Fruit fly (Drosophila melanogaster) whole organism, embryonic: ENCODE results near the gene TTLL1A.

ENCODE experiments used
- Asciz ChIP-seq: fragments of 200-800 bp; sonication (Bioruptor generic); optimal IDR thresholded peaks from 2 replicates; lab custom pipeline; 2017; ENCODE audit warnings: missing biosample characterization, mild to moderate bottlenecking, missing genetic modification characterization, missing genetic modification reagents
- Atf-2 ChIP-seq: fragments of 200-800 bp; sonication (Bioruptor generic); optimal IDR thresholded peaks from 2 replicates; lab custom pipeline; 2016; ENCODE audit warnings: missing biosample characterization, missing genetic modification characterization
- CG10209 ChIP-seq: fragments of 200-800 bp; sonication (Bioruptor generic); optimal IDR thresholded peaks from 3 replicates; lab custom pipeline; 2017; ENCODE audit warnings: missing biosample characterization, mild to moderate bottlenecking, missing genetic modification characterization, missing genetic modification reagents
- CG10979 ChIP-seq: fragments of 200-800 bp; sonication (Bioruptor generic); optimal IDR thresholded peaks from 2 replicates; lab custom pipeline; 2018; ENCODE audit warnings: missing biosample characterization, mild to moderate bottlenecking, missing genetic modification characterization, moderate library complexity
- CG11504 ChIP-seq: fragments of 200-800 bp; sonication (Bioruptor generic); optimal IDR thresholded peaks from 3 replicates; lab custom pipeline; 2019; ENCODE audit warnings: missing biosample characterization, mild to moderate bottlenecking, missing genetic modification characterization, moderate library complexity
- CG12391 ChIP-seq: fragments of 200-800 bp; sonication (Bioruptor generic); optimal IDR thresholded peaks from 3 replicates; lab custom pipeline; 2018; ENCODE audit warnings: missing biosample characterization, mild to moderate bottlenecking, missing genetic modification characterization, moderate library complexity
- CG13123 ChIP-seq: fragments of 200-800 bp; sonication (Bioruptor generic); optimal IDR thresholded peaks from 2 replicates; lab custom pipeline; 2016; ENCODE audit warnings: missing biosample characterization, missing genetic modification characterization
- CG13624 ChIP-seq: fragments of 200-800 bp; sonication (Bioruptor generic); optimal IDR thresholded peaks from 2 replicates; lab custom pipeline; 2016; ENCODE audit warnings: missing biosample characterization, missing genetic modification characterization
- CG14667 ChIP-seq: fragments of 200-800 bp; sonication (Bioruptor generic); IDR thresholded peaks from 2 replicates; pipeline ENCODE4 v1.3.6; 2022; ENCODE audit warnings: missing biosample characterization, missing genetic modification characterization
- CG14860 ChIP-seq: fragments of 200-800 bp; sonication (Bioruptor generic); IDR thresholded peaks from 3 replicates; pipeline ENCODE4 v1.3.6; 2022; ENCODE audit warnings: missing biosample characterization, missing genetic modification characterization; ENCODE audit not compliant: partially characterized antibody
- CG30403 ChIP-seq: fragments of 200-800 bp; sonication (Bioruptor generic); optimal IDR thresholded peaks from 3 replicates; lab custom pipeline; 2016; ENCODE audit warnings: missing biosample characterization, missing genetic modification characterization
- CG32532 ChIP-seq: fragments of 200-800 bp; sonication (Bioruptor generic); IDR thresholded peaks from 2 replicates; pipeline ENCODE4 v1.3.6; 2022; ENCODE audit warnings: missing biosample characterization, missing genetic modification characterization
- CG33557 ChIP-seq: fragments of 200-800 bp; sonication (Bioruptor generic); optimal IDR thresholded peaks from 2 replicates; lab custom pipeline; 2019; ENCODE audit warnings: missing biosample characterization, mild to moderate bottlenecking, missing genetic modification characterization, moderate library complexity
- CG3407 ChIP-seq: fragments of 200-800 bp; sonication (Bioruptor generic); optimal IDR thresholded peaks from 2 replicates; lab custom pipeline; 2018; ENCODE audit warnings: missing biosample characterization, mild to moderate bottlenecking, missing genetic modification characterization
- CG4282 ChIP-seq: fragments of 200-800 bp; sonication (Bioruptor generic); optimal IDR thresholded peaks from 2 replicates; lab custom pipeline; 2016; ENCODE audit warnings: missing biosample characterization, missing genetic modification characterization
- CG6254 ChIP-seq: fragments of 200-800 bp; sonication (Bioruptor generic); optimal IDR thresholded peaks from 3 replicates; lab custom pipeline; 2017; ENCODE audit warnings: mild to moderate bottlenecking, missing biosample characterization, missing genetic modification reagents, missing genetic modification characterization
- CG6854 ChIP-seq: fragments of 200-800 bp; sonication (Bioruptor generic); optimal IDR thresholded peaks from 3 replicates; lab custom pipeline; 2017; ENCODE audit warnings: missing biosample characterization, mild to moderate bottlenecking, missing genetic modification characterization
- CG8478 ChIP-seq: fragments of >200 bp; optimal IDR thresholded peaks from 2 replicates; lab custom pipeline; 2018
- CG9215 ChIP-seq: fragments of 200-800 bp; sonication (Bioruptor generic); IDR thresholded peaks from 2 replicates; pipeline ENCODE4 v1.3.6; 2022; ENCODE audit warnings: missing biosample characterization, missing genetic modification characterization
- HLHmδ ChIP-seq: fragments of 200-800 bp; sonication (Bioruptor generic); optimal IDR thresholded peaks from 2 replicates; lab custom pipeline; 2018; ENCODE audit warnings: missing biosample characterization, mild to moderate bottlenecking, missing genetic modification characterization, moderate library complexity
- Jarid2 ChIP-seq: fragments of 200-800 bp; sonication (Bioruptor generic); optimal IDR thresholded peaks from 3 replicates; lab custom pipeline; 2017; ENCODE audit warnings: mild to moderate bottlenecking, missing biosample characterization, missing genetic modification reagents, missing genetic modification characterization
- Mrtf ChIP-seq: fragments of 200-800 bp; sonication (Bioruptor generic); IDR thresholded peaks from 3 replicates; pipeline ENCODE4 v1.3.6; 2022; ENCODE audit warnings: missing biosample characterization, missing genetic modification characterization
- NC2β ChIP-seq: fragments of 200-800 bp; sonication (Bioruptor generic); optimal IDR thresholded peaks from 2 replicates; lab custom pipeline; 2016; ENCODE audit warnings: missing biosample characterization, missing genetic modification characterization
- Sox100B ChIP-seq: fragments of 200-800 bp; sonication (Bioruptor generic); optimal IDR thresholded peaks from 3 replicates; lab custom pipeline; 2018; ENCODE audit warnings: missing biosample characterization, mild to moderate bottlenecking, missing genetic modification characterization
- amos ChIP-seq: fragments of 200-800 bp; sonication (Bioruptor generic); IDR thresholded peaks from 2 replicates; pipeline ENCODE4 v1.3.6; 2022; ENCODE audit warnings: missing biosample characterization, missing genetic modification characterization; ENCODE audit not compliant: partially characterized antibody
- ash1 ChIP-seq: fragments of 200-800 bp; sonication (Bioruptor generic); optimal IDR thresholded peaks from 2 replicates; lab custom pipeline; 2018; ENCODE audit warnings: missing biosample characterization, mild to moderate bottlenecking, missing genetic modification characterization
- az2 ChIP-seq: fragments of 200-800 bp; sonication (Bioruptor generic); optimal IDR thresholded peaks from 3 replicates; lab custom pipeline; 2016; ENCODE audit warnings: missing biosample characterization, missing genetic modification characterization
- bbx ChIP-seq: fragments of 200-800 bp; sonication (Bioruptor generic); IDR thresholded peaks from 2 replicates; pipeline ENCODE4 v1.3.6; 2022; ENCODE audit warnings: missing biosample characterization, missing genetic modification characterization; ENCODE audit not compliant: partially characterized antibody
- cad ChIP-seq: fragments of >200 bp; optimal IDR thresholded peaks from 2 replicates; lab custom pipeline; 2017; ENCODE audit warnings: missing biosample characterization, missing genetic modification characterization
- cg ChIP-seq: fragments of 200-800 bp; sonication (Bioruptor generic); optimal IDR thresholded peaks from 3 replicates; lab custom pipeline; 2019; ENCODE audit warnings: missing biosample characterization, mild to moderate bottlenecking, missing genetic modification characterization, moderate library complexity
- cwo ChIP-seq: fragments of 200-800 bp; sonication (Bioruptor generic); optimal IDR thresholded peaks from 3 replicates; lab custom pipeline; 2017; ENCODE audit warnings: missing biosample characterization, missing genetic modification characterization, mild to moderate bottlenecking, moderate library complexity, missing genetic modification reagents
- dimm ChIP-seq: fragments of 200-800 bp; sonication (Bioruptor generic); IDR thresholded peaks from 2 replicates; pipeline ENCODE4 v1.3.6; 2022; ENCODE audit warnings: missing biosample characterization, missing genetic modification characterization
- dpn ChIP-seq, 2 experiments: fragments of 200-800 bp; sonication (Bioruptor generic); optimal IDR thresholded peaks; 3 replicates each; lab custom pipeline; 2016; ENCODE audit warnings: missing biosample characterization in 2 of 2, missing genetic modification characterization in 2 of 2
- dysf ChIP-seq: fragments of 200-800 bp; sonication (Bioruptor generic); IDR thresholded peaks from 3 replicates; pipeline ENCODE4 v1.3.6; 2022; ENCODE audit warnings: missing biosample characterization, missing genetic modification characterization
- ems ChIP-seq: fragments of 200-800 bp; sonication (Bioruptor generic); optimal IDR thresholded peaks from 3 replicates; lab custom pipeline; 2016; ENCODE audit warnings: missing biosample characterization, missing genetic modification characterization
- ftz-f1 ChIP-seq: fragments of 200-800 bp; sonication (Bioruptor generic); optimal IDR thresholded peaks from 2 replicates; lab custom pipeline; 2016; ENCODE audit warnings: missing biosample characterization, missing genetic modification characterization
- hb ChIP-seq: fragments of 200-800 bp; sonication (Bioruptor generic); IDR thresholded peaks from 3 replicates; pipeline ENCODE4 v1.3.6; 2022; ENCODE audit warnings: missing biosample characterization, missing genetic modification characterization; ENCODE audit not compliant: partially characterized antibody
- hbn ChIP-seq: fragments of 200-800 bp; sonication (Bioruptor generic); IDR thresholded peaks from 2 replicates; pipeline ENCODE4 v1.3.6; 2022; ENCODE audit warnings: missing biosample characterization, missing genetic modification characterization; ENCODE audit not compliant: partially characterized antibody
- jumu ChIP-seq: fragments of 200-800 bp; sonication (Bioruptor generic); optimal IDR thresholded peaks from 3 replicates; lab custom pipeline; 2016; ENCODE audit warnings: missing biosample characterization, missing genetic modification characterization
- lmd ChIP-seq: fragments of 200-800 bp; sonication (Bioruptor generic); IDR thresholded peaks from 2 replicates; pipeline ENCODE4 v1.3.6; 2022; ENCODE audit warnings: missing biosample characterization, missing genetic modification characterization
- nerfin-2 ChIP-seq: fragments of 200-800 bp; sonication (Bioruptor generic); IDR thresholded peaks from 2 replicates; pipeline ENCODE4 v1.3.6; 2022; ENCODE audit warnings: missing biosample characterization, missing genetic modification characterization; ENCODE audit not compliant: partially characterized antibody
- pan ChIP-seq, 4 experiments: fragments of >200 bp in 3 of 4; fragments of 200-800 bp in 1 of 4; sonication (Bioruptor generic) in 1 of 4; optimal IDR thresholded peaks in 3 of 4; IDR thresholded peaks in 1 of 4; 2 replicates each; pipeline versions ENCODE4 v1.3.6 to Lab custom; 2017 to 2022; ENCODE audit warnings: missing biosample characterization in 2 of 4, missing genetic modification characterization in 2 of 4, mixed read lengths in 1 of 4
- repo ChIP-seq: fragments of 200-800 bp; sonication (Bioruptor generic); optimal IDR thresholded peaks from 2 replicates; lab custom pipeline; 2016; ENCODE audit warnings: missing biosample characterization, missing genetic modification characterization
- ro ChIP-seq: fragments of 200-800 bp; sonication (Bioruptor generic); IDR thresholded peaks from 2 replicates; pipeline ENCODE4 v1.3.6; 2022; ENCODE audit warnings: missing biosample characterization, missing genetic modification characterization
- scrt ChIP-seq: fragments of 200-800 bp; sonication (Bioruptor generic); optimal IDR thresholded peaks from 2 replicates; lab custom pipeline; 2018; ENCODE audit warnings: missing biosample characterization, mild to moderate bottlenecking, missing genetic modification characterization, moderate library complexity
- sens-2 ChIP-seq: fragments of 200-800 bp; sonication (Bioruptor generic); IDR thresholded peaks from 2 replicates; pipeline ENCODE4 v1.3.6; 2022; ENCODE audit warnings: missing biosample characterization, missing genetic modification characterization
- slp2 ChIP-seq: fragments of 200-800 bp; sonication (Bioruptor generic); optimal IDR thresholded peaks from 2 replicates; lab custom pipeline; 2016; ENCODE audit warnings: missing biosample characterization, missing genetic modification characterization
- sob ChIP-seq: fragments of 200-800 bp; sonication (Bioruptor generic); IDR thresholded peaks from 2 replicates; pipeline ENCODE4 v1.3.6; 2022; ENCODE audit warnings: missing biosample characterization, missing genetic modification characterization
- sr ChIP-seq: fragments of 200-800 bp; sonication (Bioruptor generic); IDR thresholded peaks from 3 replicates; pipeline ENCODE4 v1.3.6; 2022; ENCODE audit warnings: missing biosample characterization, missing genetic modification characterization
- zen2 ChIP-seq: fragments of 200-800 bp; sonication (Bioruptor generic); IDR thresholded peaks from 3 replicates; pipeline ENCODE4 v1.3.6; 2022; ENCODE audit warnings: missing biosample characterization, missing genetic modification characterization; ENCODE audit not compliant: partially characterized antibody

Gene TTLL1A

DNA sequence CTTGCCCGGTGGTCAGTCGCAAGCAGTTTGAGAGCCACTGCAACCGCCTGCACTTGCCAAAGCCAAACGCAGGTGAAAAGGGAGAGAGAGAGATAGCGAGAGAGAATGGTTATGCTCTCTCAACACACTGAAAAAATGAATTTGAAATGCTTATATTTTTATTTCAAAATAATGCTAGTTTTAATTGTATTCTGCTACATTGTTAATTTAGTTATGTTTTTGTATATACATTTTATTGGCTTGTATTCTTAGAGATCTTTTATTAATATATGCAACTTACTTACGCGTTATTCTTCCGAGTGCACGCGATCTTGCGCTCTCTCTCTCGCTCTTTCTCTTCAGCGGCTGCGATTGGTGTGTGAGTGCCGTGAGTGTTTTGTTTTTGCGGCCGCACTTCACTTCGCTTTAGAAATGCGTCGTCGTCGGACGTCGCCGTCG is 23.9 kb downstream of the TTLL1A start (continued):
- TF ChIP-seq ems (peak; percentile 92), CG11504 (tag; lab: Kevin White, UChicago) (peak; percentile 97), cad (GFP tag; lab: Kevin White, UChicago) (peak; percentile 61), CG3407 (no peak), CG4282 (GFP tag; lab: Kevin White, UChicago) (peak; percentile 29), Asciz (GFP tag; lab: Kevin White, UChicago) (peak; percentile 98), CG9215 (GFP tag; lab: Robert Waterston, UW) (peak; percentile 97), CG13624 (peak; percentile 97), cg (GFP tag; lab: Kevin White, UChicago) (peak; percentile 59), CG13123 (GFP tag; lab: Kevin White, UChicago) (no peak), jumu (GFP tag; lab: Kevin White, UChicago) (peak; percentile 90), CG6854 (GFP tag; lab: Kevin White, UChicago) (peak; percentile 95), cwo (GFP tag; lab: Kevin White, UChicago) (peak; percentile 93), Sox100B (GFP tag; lab: Kevin White, UChicago) (peak; percentile 98), scrt (peak; percentile 93), HLHmδ (GFP tag; lab: Kevin White, UChicago) (no peak), repo (peak; percentile 85), CG10209 (peak; percentile 98), dimm (GFP tag; lab: Robert Waterston, UW) (peak; percentile 98), hbn (GFP tag; lab: Robert Waterston, UW) (no peak), zen2 (GFP tag; lab: Robert Waterston, UW) (no peak), sens-2 (GFP tag; lab: Robert Waterston, UW) (peak; percentile 94), CG8478 (lab: Kevin White, UChicago) (no peak), amos (GFP tag; lab: Robert Waterston, UW) (no peak), ash1 (GFP tag; lab: Kevin White, UChicago) (peak; percentile 56), Jarid2 (GFP tag; lab: Kevin White, UChicago) (peak; percentile 84), pan (optimal IDR thresholded peaks at IDR 0.05; lab: Kevin White, UChicago) (no peak), pan (GFP tag; optimal IDR thresholded peaks at IDR 0.05 in 1 of 2, IDR thresholded peaks at IDR 0.05 in 1 of 2) (peak in 1 of 2 experiments; percentile 99), dysf (GFP tag; lab: Robert Waterston, UW) (peak; percentile 99), slp2 (GFP tag; lab: Kevin White, UChicago) (peak; percentile 87), ftz-f1 (GFP tag; lab: Kevin White, UChicago) (peak; percentile 74), sr (peak; percentile 91), lmd (GFP tag; lab: Robert Waterston, UW) (peak; percentile 99), Mrtf (GFP tag; lab: Robert Waterston, UW) (peak; percentile 98), nerfin-2 (no peak), bbx (no peak), ro (GFP tag; lab: Robert Waterston, UW) (peak; percentile 98), CG33557 (GFP tag; lab: Kevin White, UChicago) (no peak), CG32532 (GFP tag; lab: Robert Waterston, UW) (peak; percentile 98), CG10979 (tag; lab: Kevin White, UChicago) (peak; percentile 99), NC2β (GFP tag; lab: Kevin White, UChicago) (no peak), dpn (GFP tag; optimal IDR thresholded peaks at IDR 0.05; lab: Kevin White, UChicago) (peak in 1 of 2 experiments; percentile 94), hb (no peak), Atf-2 (GFP tag; lab: Kevin White, UChicago) (no peak), CG14667 (GFP tag; lab: Robert Waterston, UW) (peak; percentile 98), CG30403 (peak; percentile 14), CG6254 (GFP tag; lab: Kevin White, UChicago) (peak; percentile 95), az2 (GFP tag; lab: Kevin White, UChicago) (no peak), CG12391 (tag; lab: Kevin White, UChicago) (no peak), CG14860 (GFP tag; lab: Robert Waterston, UW) (no peak), sob (peak; percentile 99)
